Worm (Caenorhabditis elegans): ENCODE results near the gene nep-8.

DNA sequence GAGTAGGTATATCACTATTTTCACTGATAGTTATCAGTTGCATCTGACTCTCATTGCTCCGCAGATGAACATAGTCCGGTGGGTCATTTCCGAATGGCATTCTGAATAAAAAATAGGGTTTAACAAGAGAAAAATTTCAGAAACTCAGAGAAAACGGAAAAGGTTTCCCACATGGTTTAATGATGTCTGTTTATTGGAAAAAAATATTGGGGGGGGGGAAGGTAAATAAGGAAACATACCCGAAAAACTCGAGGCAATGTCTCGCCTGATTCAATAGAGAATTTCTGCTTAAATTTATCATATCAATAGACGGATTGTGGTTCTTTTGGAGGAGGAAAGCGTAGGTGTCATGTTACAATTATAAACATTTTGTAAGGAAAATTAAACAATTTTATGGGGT, 21.8 kb downstream of the nep-8 start, which contains the start of gene nep-11:
- no peak for TF ChIP-seq nhr-237 (tag; optimal IDR thresholded peaks at IDR 0.05)
- no peak for TF ChIP-seq lsy-2 (tag; optimal IDR thresholded peaks at IDR 0.05)
- TF ChIP-seq mab-5 (tag; optimal IDR thresholded peaks at IDR 0.05), result no peak
- no peak for TF ChIP-seq sem-2 (GFP tag; optimal IDR thresholded peaks at IDR 0.05)
- no peak for TF ChIP-seq mep-1 (tag; optimal IDR thresholded peaks at IDR 0.05)
- no peak for TF ChIP-seq nhr-76 (tag; optimal IDR thresholded peaks at IDR 0.05)
- TF ChIP-seq blmp-1 (tag; optimal IDR thresholded peaks at IDR 0.05), result no peak
- no peak for TF ChIP-seq lin-32 (GFP tag; optimal IDR thresholded peaks at IDR 0.05)
- no peak for TF ChIP-seq elt-1 (tag; optimal IDR thresholded peaks at IDR 0.05; ENCODE audit: borderline replicate concordance, insufficient read depth)
